Fruit fly (Drosophila melanogaster) whole organism, prepupa: ENCODE results near the gene CG6431.

Experiments
- Blimp-1 ChIP-seq: fragments of 200-800 bp; sonication (Bioruptor generic); optimal IDR thresholded peaks from 3 replicates; lab custom pipeline; 2017; ENCODE audit warnings: missing biosample characterization, missing genetic modification characterization, mild to moderate bottlenecking, moderate library complexity, missing genetic modification reagents
- CG10631 ChIP-seq: fragments of 200-800 bp; sonication (Bioruptor generic); optimal IDR thresholded peaks from 2 replicates; lab custom pipeline; 2016; ENCODE audit warnings: missing biosample characterization, missing genetic modification characterization
- CG10669 ChIP-seq: fragments of 200-800 bp; sonication (Bioruptor generic); optimal IDR thresholded peaks from 3 replicates; lab custom pipeline; 2018; ENCODE audit warnings: missing biosample characterization, mild to moderate bottlenecking, missing genetic modification characterization, moderate library complexity
- CG11762 ChIP-seq: fragments of 200-800 bp; sonication (Bioruptor generic); optimal IDR thresholded peaks from 3 replicates; lab custom pipeline; 2016; ENCODE audit warnings: missing biosample characterization, missing genetic modification characterization; ENCODE audit not compliant: insufficient read depth
- CG11902 ChIP-seq: fragments of 200-800 bp; sonication (Bioruptor generic); optimal IDR thresholded peaks from 3 replicates; lab custom pipeline; 2016; ENCODE audit warnings: missing biosample characterization, missing genetic modification characterization
- CG15336 ChIP-seq: fragments of 200-800 bp; sonication (Bioruptor generic); IDR thresholded peaks from 2 replicates; pipeline ENCODE4 v1.3.6; 2022; ENCODE audit warnings: missing biosample characterization, missing genetic modification characterization
- CG32006 ChIP-seq: fragments of 200-800 bp; sonication (Bioruptor generic); optimal IDR thresholded peaks from 3 replicates; lab custom pipeline; 2017; ENCODE audit warnings: missing biosample characterization, mild to moderate bottlenecking, missing genetic modification characterization
- CG3919 ChIP-seq: fragments of 200-800 bp; sonication (Bioruptor generic); optimal IDR thresholded peaks from 3 replicates; lab custom pipeline; 2016; ENCODE audit warnings: missing biosample characterization, missing genetic modification characterization
- CG4318 ChIP-seq: fragments of 200-800 bp; sonication (Bioruptor generic); optimal IDR thresholded peaks from 3 replicates; lab custom pipeline; 2017; ENCODE audit warnings: missing biosample characterization, mild to moderate bottlenecking, missing genetic modification characterization
- CG6792 ChIP-seq: fragments of 200-800 bp; sonication (Bioruptor generic); optimal IDR thresholded peaks from 3 replicates; lab custom pipeline; 2016; ENCODE audit warnings: missing biosample characterization, missing genetic modification characterization
- CG6808 ChIP-seq: fragments of 200-800 bp; sonication (Bioruptor generic); optimal IDR thresholded peaks from 3 replicates; lab custom pipeline; 2017; ENCODE audit warnings: missing biosample characterization, missing genetic modification characterization, mild to moderate bottlenecking, moderate library complexity, missing genetic modification reagents
- CG7368 ChIP-seq: fragments of 200-800 bp; sonication (Bioruptor generic); optimal IDR thresholded peaks from 3 replicates; lab custom pipeline; 2016; ENCODE audit warnings: missing biosample characterization, missing genetic modification characterization
- CG8632 ChIP-seq: fragments of 200-800 bp; sonication (Bioruptor generic); optimal IDR thresholded peaks from 3 replicates; lab custom pipeline; 2016; ENCODE audit warnings: missing biosample characterization, missing genetic modification characterization
- CG9139 ChIP-seq: fragments of 200-800 bp; sonication (Bioruptor generic); optimal IDR thresholded peaks from 3 replicates; lab custom pipeline; 2017; ENCODE audit warnings: missing biosample characterization, mild to moderate bottlenecking, missing genetic modification characterization
- Eip75B ChIP-seq: fragments of 200-800 bp; sonication (Bioruptor generic); optimal IDR thresholded peaks from 3 replicates; lab custom pipeline; 2016; ENCODE audit warnings: missing biosample characterization, missing genetic modification characterization
- Eip93F ChIP-seq: fragments of 200-800 bp; sonication (Bioruptor generic); optimal IDR thresholded peaks from 2 replicates; lab custom pipeline; 2016; ENCODE audit warnings: missing biosample characterization, mild to moderate bottlenecking, missing genetic modification characterization
- Ets21C ChIP-seq: fragments of 200-800 bp; sonication (Bioruptor generic); optimal IDR thresholded peaks from 3 replicates; lab custom pipeline; 2016; ENCODE audit warnings: missing biosample characterization, missing genetic modification characterization
- Gug ChIP-seq: fragments of 200-800 bp; sonication (Bioruptor generic); IDR thresholded peaks from 2 replicates; pipeline ENCODE4 v1.3.6; 2022; ENCODE audit warnings: missing biosample characterization, missing genetic modification characterization
- Hr38 ChIP-seq: sonication (Bioruptor generic); optimal IDR thresholded peaks from 2 replicates; lab custom pipeline; 2016; ENCODE audit warnings: missing biosample characterization, missing genetic modification characterization
- Hr4 ChIP-seq: fragments of 200-800 bp; sonication (Bioruptor generic); optimal IDR thresholded peaks from 3 replicates; lab custom pipeline; 2016; ENCODE audit warnings: missing biosample characterization, missing genetic modification characterization
- Lpt ChIP-seq: fragments of 200-800 bp; sonication (Bioruptor generic); optimal IDR thresholded peaks from 3 replicates; lab custom pipeline; 2016; ENCODE audit warnings: missing biosample characterization, missing genetic modification characterization
- Met ChIP-seq: fragments of 200-800 bp; sonication (Bioruptor generic); optimal IDR thresholded peaks from 3 replicates; lab custom pipeline; 2016; ENCODE audit warnings: missing biosample characterization, missing genetic modification characterization
- Smox ChIP-seq: fragments of 200-800 bp; sonication (Bioruptor generic); optimal IDR thresholded peaks from 3 replicates; lab custom pipeline; 2016; ENCODE audit warnings: missing biosample characterization, missing genetic modification characterization
- Sox102F ChIP-seq: fragments of 200-800 bp; sonication (Bioruptor generic); optimal IDR thresholded peaks from 2 replicates; lab custom pipeline; 2016; ENCODE audit warnings: missing biosample characterization, mild to moderate bottlenecking, missing genetic modification characterization
- Sox15 ChIP-seq: fragments of 200-800 bp; sonication (Bioruptor generic); optimal IDR thresholded peaks from 3 replicates; lab custom pipeline; 2016; ENCODE audit warnings: missing biosample characterization, missing genetic modification characterization
- acj6 ChIP-seq: fragments of 200-800 bp; sonication (Bioruptor generic); optimal IDR thresholded peaks from 3 replicates; lab custom pipeline; 2016; ENCODE audit warnings: missing biosample characterization, missing genetic modification characterization
- cyc ChIP-seq: fragments of 200-800 bp; sonication (Bioruptor generic); optimal IDR thresholded peaks from 3 replicates; lab custom pipeline; 2016; ENCODE audit warnings: missing biosample characterization, missing genetic modification characterization
- dac ChIP-seq: fragments of 200-800 bp; sonication (Bioruptor generic); optimal IDR thresholded peaks from 2 replicates; lab custom pipeline; 2017; ENCODE audit warnings: missing biosample characterization, mild to moderate bottlenecking, missing genetic modification characterization
- dsx ChIP-seq: fragments of 200-800 bp; optimal IDR thresholded peaks from 3 replicates; lab custom pipeline; 2019; ENCODE audit warnings: missing biosample characterization, mild to moderate bottlenecking, missing genetic modification characterization, moderate library complexity; ENCODE audit not compliant: poor library complexity, severe bottlenecking
- eg ChIP-seq: fragments of 200-800 bp; sonication (Bioruptor generic); IDR thresholded peaks from 3 replicates; pipeline ENCODE4 v1.3.6; 2022; ENCODE audit warnings: missing biosample characterization, missing genetic modification characterization
- esn ChIP-seq: fragments of 200-800 bp; sonication (Bioruptor generic); optimal IDR thresholded peaks from 2 replicates; lab custom pipeline; 2016; ENCODE audit warnings: missing biosample characterization, mild to moderate bottlenecking, missing genetic modification characterization, moderate library complexity
- fd85E ChIP-seq: fragments of 200-800 bp; sonication (Bioruptor generic); optimal IDR thresholded peaks from 3 replicates; lab custom pipeline; 2016; ENCODE audit warnings: missing biosample characterization, missing genetic modification characterization
- net ChIP-seq: fragments of 200-800 bp; sonication (Bioruptor generic); optimal IDR thresholded peaks from 3 replicates; lab custom pipeline; 2016; ENCODE audit warnings: missing biosample characterization, missing genetic modification characterization
- pdm3 ChIP-seq: fragments of 200-800 bp; sonication (Bioruptor generic); optimal IDR thresholded peaks from 3 replicates; lab custom pipeline; 2016; ENCODE audit warnings: missing biosample characterization, missing genetic modification characterization
- spab ChIP-seq: fragments of 200-800 bp; sonication (Bioruptor generic); optimal IDR thresholded peaks from 2 replicates; lab custom pipeline; 2017; ENCODE audit warnings: missing biosample characterization, mild to moderate bottlenecking, missing genetic modification characterization, missing genetic modification reagents
- ss ChIP-seq, 2 experiments: fragments of 200-800 bp; sonication (Bioruptor generic); optimal IDR thresholded peaks; 2 replicates in 1 of 2; 3 replicates in 1 of 2; lab custom pipeline; 2017 to 2018; ENCODE audit warnings: mild to moderate bottlenecking in 2 of 2, missing biosample characterization in 2 of 2, missing genetic modification characterization in 2 of 2, moderate library complexity in 1 of 2
- svp ChIP-seq: fragments of 200-800 bp; sonication (Bioruptor generic); peaks from one replicate; lab custom pipeline; 2016; ENCODE audit warnings: missing biosample characterization, missing genetic modification characterization
- vri ChIP-seq: fragments of 200-800 bp; sonication (Bioruptor generic); optimal IDR thresholded peaks from 3 replicates; lab custom pipeline; 2016; ENCODE audit warnings: missing biosample characterization, mild to moderate bottlenecking, missing genetic modification characterization

CG6431 gene

dm6 chr2L:10704425-10704824 is 19.6 kb upstream of the CG6431 start:
- no peak for TF ChIP-seq Gug
- no peak for TF ChIP-seq dac
- TF ChIP-seq CG32006 (GFP tag; lab: Kevin White, UChicago), result no peak
- TF ChIP-seq acj6 (GFP tag; lab: Kevin White, UChicago), result no peak
- TF ChIP-seq Eip93F, result no peak

dm6 chr2L:10706267-10706666 is 17.7 kb upstream of the CG6431 start:
- peak; percentile 63 for TF ChIP-seq svp (GFP tag; lab: Kevin White, UChicago)
- TF ChIP-seq Hr4 (GFP tag; lab: Kevin White, UChicago), result no peak

DNA sequence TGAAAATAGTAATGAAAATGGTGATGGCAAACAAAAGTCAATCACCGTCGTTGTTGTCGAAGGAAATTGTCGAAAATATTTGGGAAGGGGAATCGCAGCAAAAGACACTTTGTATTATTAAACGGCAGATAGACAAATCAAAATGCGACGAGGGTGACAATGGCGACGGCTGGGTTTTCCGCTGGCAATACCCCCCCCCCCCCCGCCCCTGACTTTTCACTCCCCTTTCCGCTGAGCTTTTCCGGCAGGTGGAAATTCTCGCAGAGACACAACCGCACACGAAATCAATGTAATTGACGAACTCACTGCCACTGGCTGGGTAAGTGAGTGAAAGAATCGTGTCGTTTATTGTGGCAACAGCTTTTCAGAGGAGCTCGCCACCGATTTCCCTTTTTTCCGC is 15.9 kb upstream of the CG6431 start:
- no peak for TF ChIP-seq CG3919 (GFP tag; lab: Kevin White, UChicago)
- no peak for TF ChIP-seq fd85E (GFP tag; lab: Kevin White, UChicago)
- no peak for TF ChIP-seq CG6792 (GFP tag; lab: Kevin White, UChicago)
- no peak for TF ChIP-seq Eip93F
- TF ChIP-seq Ets21C, result no peak
- TF ChIP-seq CG8632, result no peak
- TF ChIP-seq Blimp-1 (GFP tag; lab: Kevin White, UChicago), result no peak
- no peak for TF ChIP-seq CG11762
- no peak for TF ChIP-seq net (GFP tag; lab: Kevin White, UChicago)
- TF ChIP-seq spab (GFP tag; lab: Kevin White, UChicago), result no peak
- no peak for TF ChIP-seq ss (GFP tag; optimal IDR thresholded peaks at IDR 0.05; lab: Kevin White, UChicago)
- no peak for TF ChIP-seq dac
- no peak for TF ChIP-seq vri (GFP tag; lab: Kevin White, UChicago)
- no peak for TF ChIP-seq Eip75B (GFP tag; lab: Kevin White, UChicago)
- TF ChIP-seq, all 60 proteins: peak for 0

DNA sequence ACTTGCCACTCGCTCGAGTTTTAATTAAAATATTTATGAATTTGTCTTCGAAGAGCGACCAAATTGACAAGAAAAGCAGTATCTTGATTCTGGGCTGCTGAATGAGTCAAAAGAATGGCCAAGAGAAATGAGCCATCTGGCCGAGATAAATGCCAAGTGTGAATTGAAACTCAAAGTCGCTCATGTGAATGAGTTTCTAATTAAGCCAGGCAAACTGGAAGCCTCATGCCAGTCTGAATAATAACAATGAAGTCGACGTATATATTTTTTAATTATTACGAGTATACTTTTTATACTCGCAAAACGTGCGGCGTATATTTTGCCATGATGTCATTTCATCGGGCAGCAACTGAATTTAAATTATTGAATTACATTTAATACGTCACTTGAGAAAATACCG is 14.7 kb upstream of the CG6431 start, which contains the start of gene Lip2:
Gene Lip2, minus strand, starts transcription at position 101 of the 400 bp plus-strand sequence.
- TF ChIP-seq CG10669 (GFP tag; lab: Kevin White, UChicago) (no peak), pdm3 (no peak), Lpt (GFP tag; lab: Kevin White, UChicago) (no peak), CG6808 (GFP tag; lab: Kevin White, UChicago) (no peak), Met (GFP tag; lab: Kevin White, UChicago) (no peak), dac (no peak), Hr38 (no peak), Smox (no peak), cyc (GFP tag; lab: Kevin White, UChicago) (no peak), spab (GFP tag; lab: Kevin White, UChicago) (no peak), CG9139 (no peak), CG11762 (no peak), CG3919 (GFP tag; lab: Kevin White, UChicago) (no peak), fd85E (GFP tag; lab: Kevin White, UChicago) (no peak), Eip93F (no peak), CG4318 (no peak), Gug (no peak), ss (GFP tag; optimal IDR thresholded peaks at IDR 0.05; lab: Kevin White, UChicago) (no peak), Eip75B (GFP tag; lab: Kevin White, UChicago) (no peak)

dm6 chr2L:10711221-10711620 is 12.8 kb upstream of the CG6431 start:
- TF ChIP-seq CG11762 (no peak), CG11902 (GFP tag; lab: Kevin White, UChicago) (no peak), CG7368 (GFP tag; lab: Kevin White, UChicago) (no peak), spab (GFP tag; lab: Kevin White, UChicago) (no peak), CG8632 (no peak), dac (no peak), Sox102F (no peak), esn (GFP tag; lab: Kevin White, UChicago) (no peak), Sox15 (GFP tag; lab: Kevin White, UChicago) (no peak), CG6792 (GFP tag; lab: Kevin White, UChicago) (no peak), CG10631 (no peak), cyc (GFP tag; lab: Kevin White, UChicago) (no peak), fd85E (GFP tag; lab: Kevin White, UChicago) (no peak), Smox (no peak), eg (GFP tag; lab: Robert Waterston, UW) (no peak), dsx (GFP tag; lab: Kevin White, UChicago) (no peak), CG15336 (GFP tag; lab: Robert Waterston, UW) (no peak)
